Fruit fly (Drosophila melanogaster) Kc167 (cell line): ENCODE data around the gene tctn.

Experiments
- Myc ChIP-seq: fragments of >200 bp; optimal IDR thresholded peaks from 2 replicates; lab custom pipeline; 2017; ENCODE audit warnings: missing external identifiers
- Sin3A ChIP-seq: fragments of >200 bp; optimal IDR thresholded peaks from 2 replicates; lab custom pipeline; 2018; ENCODE audit warnings: missing external identifiers
- h ChIP-seq: fragments of >200 bp; optimal IDR thresholded peaks from 3 replicates; lab custom pipeline; 2018; ENCODE audit warnings: missing external identifiers
- insv ChIP-seq: fragments of >200 bp; optimal IDR thresholded peaks from 3 replicates; lab custom pipeline; 2018; ENCODE audit warnings: missing external identifiers
- psq ChIP-seq: fragments of >200 bp; optimal IDR thresholded peaks from 2 replicates; lab custom pipeline; 2017; ENCODE audit warnings: missing external identifiers
- ttk ChIP-seq: sonication (Bioruptor generic); optimal IDR thresholded peaks from 2 replicates; lab custom pipeline; 2017; ENCODE audit warnings: missing external identifiers

tctn gene

DNA sequence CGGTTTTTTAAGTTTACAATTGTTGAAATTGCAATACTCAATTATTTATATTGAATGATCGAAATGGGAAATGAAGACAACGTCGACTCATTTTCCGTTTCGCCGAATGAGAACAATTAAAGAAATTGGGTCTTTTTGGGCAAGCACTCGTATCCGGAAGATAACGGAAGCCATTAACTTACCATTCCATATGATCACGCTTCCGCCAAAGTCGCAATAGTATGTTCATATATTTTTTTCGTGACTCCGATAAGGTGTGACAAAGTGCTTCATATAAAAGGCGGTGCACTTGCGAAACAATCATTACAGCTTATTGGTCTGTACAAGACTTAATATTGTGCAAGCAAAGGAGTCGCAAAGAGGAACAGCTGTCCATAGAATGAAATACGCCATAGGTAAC is 21.2 kb upstream of the tctn start, which contains the start of gene Muc26B:
Gene Muc26B, plus strand, starts transcription at position 301 of the 400 bp plus-strand sequence.
- TF ChIP-seq insv, result no peak
- no peak for TF ChIP-seq ttk (lab: Kevin White, UChicago)
- TF ChIP-seq h (lab: Kevin White, UChicago), result no peak
- no peak for TF ChIP-seq Myc
- no peak for TF ChIP-seq psq (lab: Kevin White, UChicago)
- TF ChIP-seq Sin3A, result no peak

DNA sequence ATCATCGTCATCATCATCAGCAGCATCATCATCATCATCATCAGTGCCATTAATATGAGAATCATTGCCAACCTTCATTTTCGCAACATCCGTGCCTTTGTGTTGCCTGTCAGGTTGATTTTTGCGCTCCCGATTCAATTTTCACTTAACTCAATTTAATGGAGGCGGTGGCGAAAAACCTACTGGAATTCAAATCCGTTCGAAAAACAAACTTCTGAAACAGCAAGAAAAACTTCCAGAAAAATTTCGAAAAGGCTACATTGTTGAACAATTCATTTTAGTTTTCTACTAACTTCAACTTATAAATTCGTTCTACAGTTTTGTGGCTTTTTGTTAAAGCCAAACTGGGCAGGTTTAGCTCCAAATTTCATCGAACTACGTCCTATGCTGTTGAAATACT is 8.6 kb upstream of the tctn start, which contains the start of gene CG13991:
Gene CG13991, plus strand, starts transcription at position 301 of the 400 bp plus-strand sequence.
- no peak for TF ChIP-seq ttk (lab: Kevin White, UChicago)
- no peak for TF ChIP-seq Myc
- no peak for TF ChIP-seq h (lab: Kevin White, UChicago)
- no peak for TF ChIP-seq psq (lab: Kevin White, UChicago)
- TF ChIP-seq insv, result no peak
- TF ChIP-seq Sin3A, result no peak

DNA sequence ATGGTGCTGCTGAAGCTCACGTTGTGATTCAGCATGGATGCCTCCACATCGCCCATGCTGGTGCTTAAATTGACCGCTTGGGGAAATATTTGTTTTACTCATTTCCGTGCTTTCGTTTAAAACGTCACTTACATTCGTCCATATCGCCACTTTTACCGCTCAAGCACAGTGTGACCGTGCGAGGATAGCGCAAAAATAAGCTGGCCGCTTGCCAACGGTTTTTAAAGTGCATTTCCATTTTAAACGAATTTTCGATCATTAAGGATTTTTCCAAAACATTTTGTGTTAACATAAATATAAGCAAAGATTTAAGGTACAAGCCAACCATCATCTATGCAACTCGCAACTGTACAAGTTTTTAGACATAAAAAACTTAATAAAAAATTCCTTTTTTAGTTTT is 3.0 kb downstream of the tctn start, which contains the start of gene WDR79:
Gene WDR79, minus strand, starts transcription at position 298 of the 400 bp plus-strand sequence.
- no peak for TF ChIP-seq ttk (lab: Kevin White, UChicago)

DNA sequence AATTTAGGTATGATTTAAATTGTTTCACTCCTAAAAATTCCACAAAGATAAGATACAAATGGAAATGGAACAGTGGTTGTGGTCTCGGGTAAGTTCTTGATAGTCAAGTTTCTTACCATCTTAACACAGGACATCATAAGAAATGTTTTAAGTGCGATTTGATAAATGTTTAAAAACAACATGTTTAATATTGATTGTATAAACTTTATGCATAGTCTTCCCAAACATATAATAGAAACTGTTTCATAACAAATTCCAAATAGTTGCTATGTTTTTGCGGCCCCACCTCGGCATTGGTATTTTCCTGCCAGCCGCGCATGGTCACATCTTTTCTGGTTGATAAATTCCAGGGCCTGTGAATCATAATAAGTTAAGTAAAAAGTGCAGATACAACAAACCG is 5.6 kb downstream of the tctn start, which contains the start of gene Arpc4:
Gene Arpc4, plus strand, starts transcription at position 318 of the 400 bp plus-strand sequence.
- no peak for TF ChIP-seq Myc
- no peak for TF ChIP-seq Sin3A
- no peak for TF ChIP-seq ttk (lab: Kevin White, UChicago)
- no peak for TF ChIP-seq h (lab: Kevin White, UChicago)
- TF ChIP-seq insv, result no peak
- TF ChIP-seq psq (lab: Kevin White, UChicago), result no peak

- TF ChIP-seq Myc, result no peak
- no peak for TF ChIP-seq ttk (lab: Kevin White, UChicago)
- no peak for TF ChIP-seq Sin3A
- TF ChIP-seq insv, result no peak
- TF ChIP-seq h (lab: Kevin White, UChicago), result no peak
- TF ChIP-seq psq (lab: Kevin White, UChicago), result no peak
Measured at dm6 chr2L:6118212-6118611, 12.2 kb downstream of the tctn start, which contains the start of gene CG31642. CG31642 (plus strand) TSS chr2L:6118512.

DNA sequence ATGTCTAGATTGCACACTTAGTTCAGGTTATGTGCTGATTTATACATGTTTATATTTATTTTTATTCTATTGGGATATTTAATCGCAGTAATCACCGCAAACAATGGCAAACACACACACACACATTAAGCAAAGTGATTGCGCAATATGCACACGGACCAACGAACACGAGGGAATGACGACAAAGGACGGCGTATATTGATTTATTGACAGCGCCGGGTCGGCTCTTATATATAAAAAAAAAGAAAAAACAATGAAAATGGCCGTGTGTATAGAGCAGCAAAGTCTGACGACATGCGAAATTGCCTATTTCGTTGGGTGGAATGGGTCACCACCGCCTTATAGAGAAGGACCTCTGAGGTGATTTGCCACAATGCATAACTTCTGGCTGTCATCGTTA is 19.7 kb downstream of the tctn start:
- no peak for TF ChIP-seq ttk (lab: Kevin White, UChicago)
- no peak for TF ChIP-seq psq (lab: Kevin White, UChicago)
- no peak for TF ChIP-seq Myc

- TF ChIP-seq Sin3A, result no peak
- no peak for TF ChIP-seq h (lab: Kevin White, UChicago)
- TF ChIP-seq psq (lab: Kevin White, UChicago), result no peak
- TF ChIP-seq insv, result no peak
- TF ChIP-seq ttk (lab: Kevin White, UChicago), result no peak
- TF ChIP-seq Myc, result no peak
Measured at dm6 chr2L:6109313-6109847, 21.1 kb downstream of the tctn start.

DNA sequence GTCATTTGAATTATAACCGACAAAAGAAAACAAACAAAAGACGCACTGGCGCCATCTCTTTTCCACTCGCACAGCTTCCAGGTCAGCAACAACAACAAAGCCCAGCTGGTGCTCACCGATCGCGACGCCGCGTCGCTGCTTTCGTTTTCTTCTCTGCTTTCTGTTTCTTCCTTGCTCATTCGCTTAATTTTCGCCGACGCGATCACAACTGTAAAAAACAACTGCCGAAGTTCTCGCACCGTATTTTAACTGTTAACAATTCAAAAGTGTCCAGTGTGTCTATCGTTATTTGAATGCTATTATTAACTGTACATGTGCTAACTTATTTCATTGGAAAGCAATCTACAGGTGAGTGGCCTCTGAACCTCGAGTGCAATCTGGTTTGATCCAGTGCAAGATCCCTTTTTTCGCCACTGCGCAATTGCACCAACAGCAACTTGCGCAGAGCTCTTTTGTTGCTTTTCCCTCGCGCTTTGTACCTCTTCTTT is 30.2 kb downstream of the tctn start, which contains the start of gene stai:
Gene stai, plus strand, starts transcription at position 176 of the 488 bp plus-strand sequence.
- TF ChIP-seq h (lab: Kevin White, UChicago) (no peak), Myc (no peak), psq (lab: Kevin White, UChicago) (no peak), ttk (lab: Kevin White, UChicago) (no peak), insv (no peak), Sin3A (no peak)

DNA sequence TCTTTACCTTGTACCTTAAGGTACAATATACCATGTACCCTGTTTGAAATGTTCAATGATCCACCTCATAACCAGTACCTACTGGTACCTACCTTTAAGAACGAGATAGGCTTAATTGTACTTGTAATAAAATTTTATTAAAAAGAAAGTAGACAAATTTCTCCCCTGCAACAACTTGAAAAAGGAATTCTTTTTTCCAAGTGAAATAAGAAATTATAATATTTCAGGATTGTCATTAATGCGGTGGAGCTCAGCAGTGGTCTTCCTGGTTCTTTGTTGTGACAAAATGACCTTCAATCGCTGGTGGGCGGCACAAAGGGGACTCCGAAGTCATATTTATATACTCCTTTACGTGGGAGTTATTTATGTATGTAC is 31.2 kb downstream of the tctn start:
- TF ChIP-seq psq (lab: Kevin White, UChicago) (no peak), Myc (no peak), ttk (lab: Kevin White, UChicago) (no peak), Sin3A (no peak)

- no peak for TF ChIP-seq psq (lab: Kevin White, UChicago)
- no peak for TF ChIP-seq Sin3A
- no peak for TF ChIP-seq h (lab: Kevin White, UChicago)
- TF ChIP-seq insv, result no peak
- no peak for TF ChIP-seq ttk (lab: Kevin White, UChicago)
- TF ChIP-seq Myc, result no peak
Measured at dm6 chr2L:6098479-6099269, 31.8 kb downstream of the tctn start, which contains the start of gene CG9175. CG9175 (minus strand) TSS chr2L:6098966.

DNA sequence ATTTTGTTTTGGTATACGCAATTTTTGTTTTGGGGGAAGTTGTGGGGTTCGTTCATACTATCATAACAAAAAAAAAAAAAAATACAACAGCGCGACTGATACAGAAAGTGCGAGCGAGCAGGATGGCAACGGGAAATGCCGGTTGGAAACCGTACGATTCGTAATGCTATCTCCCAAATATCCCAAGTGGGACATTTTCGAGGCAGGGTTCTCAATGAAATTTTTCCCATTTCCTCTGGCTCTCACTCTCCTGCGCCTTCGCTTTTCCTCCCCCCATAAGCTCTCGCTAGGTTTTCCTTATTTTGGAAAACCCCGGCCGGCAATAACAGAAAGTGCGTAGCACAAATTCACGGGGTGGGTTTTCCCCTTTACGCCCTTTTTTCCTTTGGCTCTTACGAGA is 38.2 kb downstream of the tctn start:
- no peak for TF ChIP-seq h (lab: Kevin White, UChicago)
- TF ChIP-seq Myc, result no peak

- TF ChIP-seq Myc (no peak), Sin3A (no peak), h (lab: Kevin White, UChicago) (no peak), psq (lab: Kevin White, UChicago) (no peak), insv (no peak), ttk (lab: Kevin White, UChicago) (no peak)
Measured at dm6 chr2L:6090786-6091716, 39.4 kb downstream of the tctn start, which contains the start of gene CG45075. CG45075 (plus strand) TSS chr2L:6091412.
